Worm (Caenorhabditis elegans) whole organism, young adult: ENCODE results near the gene Y57A10C.10.

Source experiments
- F49E8.2 ChIP-seq: sonication (generic microtip); optimal IDR thresholded peaks from 3 replicates; lab custom pipeline; 2017; ENCODE audit warnings: missing genetic modification characterization, mild to moderate bottlenecking, missing compliant biosample characterization, antibody characterized with exemption, moderate library complexity; ENCODE audit not compliant: insufficient read depth
- Y79H2A.3 ChIP-seq: fragments of 200-800 bp; sonication (Bioruptor generic); conservative IDR thresholded peaks from 2 replicates; pipeline ENCODE4 v1.3.6; 2022; ENCODE audit warnings: missing genetic modification reagents, missing genetic modification characterization, missing compliant biosample characterization
- madf-6 ChIP-seq: fragments of 200-800 bp; sonication (Bioruptor generic); IDR thresholded peaks from 2 replicates; pipeline ENCODE4 v1.3.6; 2022; ENCODE audit warnings: missing genetic modification reagents, missing genetic modification characterization, missing compliant biosample characterization
- mcd-1 ChIP-seq: fragments of 200-800 bp; sonication (Bioruptor generic); IDR thresholded peaks from 2 replicates; pipeline ENCODE4 v1.3.6; 2022; ENCODE audit warnings: missing genetic modification reagents, missing genetic modification characterization, missing compliant biosample characterization
- mel-28 ChIP-seq: sonication (generic microtip); optimal IDR thresholded peaks from 2 replicates; lab custom pipeline; 2016; ENCODE audit warnings: borderline replicate concordance, mild to moderate bottlenecking, missing genetic modification characterization, missing compliant biosample characterization
- pbrm-1 ChIP-seq: fragments of 200-800 bp; sonication (Bioruptor generic); IDR thresholded peaks from 2 replicates; pipeline ENCODE4 v1.3.6; 2022; ENCODE audit warnings: missing genetic modification reagents, missing genetic modification characterization, missing compliant biosample characterization

- TF ChIP-seq mel-28 (tag; lab: Kevin White, UChicago) (no peak), F49E8.2 (tag; lab: Kevin White, UChicago) (no peak), pbrm-1 (GFP tag; lab: Robert Waterston, UW) (no peak), Y79H2A.3 (GFP tag; lab: Robert Waterston, UW) (no peak), mcd-1 (GFP tag; lab: Robert Waterston, UW) (no peak), madf-6 (GFP tag; lab: Robert Waterston, UW) (no peak)
Measured at ce11 chrII:12401791-12402190, 39.3 kb downstream of the Y57A10C.10 start, which contains the start of gene sre-29.
